Fruit fly (Drosophila melanogaster) whole organism, embryonic: ENCODE results near the gene CG44090.

Experiments used
- ATbp ChIP-seq: fragments of 200-800 bp; sonication (Bioruptor generic); optimal IDR thresholded peaks from 2 replicates; lab custom pipeline; 2017; ENCODE audit warnings: missing biosample characterization, mild to moderate bottlenecking, missing genetic modification characterization, missing genetic modification reagents
- Ada2b ChIP-seq: fragments of 200-800 bp; sonication (Bioruptor generic); IDR thresholded peaks from 2 replicates; pipeline ENCODE4 v1.3.6; 2022; ENCODE audit warnings: missing biosample characterization, missing genetic modification characterization
- BEAF-32 ChIP-seq: fragments of 200-800 bp; sonication (Bioruptor generic); optimal IDR thresholded peaks from 3 replicates; lab custom pipeline; 2017; ENCODE audit warnings: missing biosample characterization, missing genetic modification characterization, mild to moderate bottlenecking, moderate library complexity, missing genetic modification reagents
- Bgb ChIP-seq: fragments of 200-800 bp; sonication (Bioruptor generic); IDR thresholded peaks from 2 replicates; pipeline ENCODE4 v1.3.6; 2022; ENCODE audit warnings: missing biosample characterization, missing genetic modification characterization; ENCODE audit not compliant: partially characterized antibody
- BtbVII ChIP-seq: fragments of 200-800 bp; sonication (Bioruptor generic); optimal IDR thresholded peaks from 3 replicates; lab custom pipeline; 2017; ENCODE audit warnings: missing biosample characterization, mild to moderate bottlenecking, missing genetic modification characterization
- Bteb2 ChIP-seq: fragments of 200-800 bp; sonication (Bioruptor generic); optimal IDR thresholded peaks from 2 replicates; lab custom pipeline; 2016; ENCODE audit warnings: missing biosample characterization, missing genetic modification characterization
- CG11456 ChIP-seq: fragments of 200-800 bp; sonication (Bioruptor generic); IDR thresholded peaks from 3 replicates; pipeline ENCODE4 v1.3.6; 2022; ENCODE audit warnings: missing biosample characterization, missing genetic modification characterization
- CG11504 ChIP-seq: fragments of 200-800 bp; sonication (Bioruptor generic); optimal IDR thresholded peaks from 3 replicates; lab custom pipeline; 2019; ENCODE audit warnings: missing biosample characterization, mild to moderate bottlenecking, missing genetic modification characterization, moderate library complexity
- CG12769 ChIP-seq: fragments of 200-800 bp; sonication (Bioruptor generic); optimal IDR thresholded peaks from 2 replicates; lab custom pipeline; 2019; ENCODE audit warnings: missing biosample characterization, mild to moderate bottlenecking, missing genetic modification characterization, moderate library complexity
- CG14965 ChIP-seq: fragments of 200-800 bp; sonication (Bioruptor generic); optimal IDR thresholded peaks from 2 replicates; lab custom pipeline; 2016; ENCODE audit warnings: missing biosample characterization, missing genetic modification characterization, borderline replicate concordance
- CG17359 ChIP-seq: fragments of 200-800 bp; sonication (Bioruptor generic); optimal IDR thresholded peaks from 3 replicates; lab custom pipeline; 2018; ENCODE audit warnings: missing biosample characterization, mild to moderate bottlenecking, missing genetic modification characterization, moderate library complexity
- CG2129 ChIP-seq: fragments of 200-800 bp; sonication (Bioruptor generic); IDR thresholded peaks from 2 replicates; pipeline ENCODE4 v1.3.6; 2022; ENCODE audit warnings: missing biosample characterization, missing genetic modification characterization; ENCODE audit not compliant: partially characterized antibody
- CG2199 ChIP-seq: fragments of 200-800 bp; sonication (Bioruptor generic); IDR thresholded peaks from 3 replicates; pipeline ENCODE4 v1.3.6; 2022; ENCODE audit warnings: missing biosample characterization, missing genetic modification characterization
- CG31441 ChIP-seq: fragments of 200-800 bp; sonication (Bioruptor generic); IDR thresholded peaks from 2 replicates; pipeline ENCODE4 v1.3.6; 2022; ENCODE audit warnings: missing biosample characterization, missing genetic modification characterization
- CG6683 ChIP-seq: fragments of 200-800 bp; sonication (Bioruptor generic); optimal IDR thresholded peaks from 2 replicates; lab custom pipeline; 2017; ENCODE audit warnings: missing biosample characterization, mild to moderate bottlenecking, missing genetic modification characterization, missing genetic modification reagents
- CG6765 ChIP-seq: fragments of 200-800 bp; sonication (Bioruptor generic); optimal IDR thresholded peaks from 3 replicates; lab custom pipeline; 2017; ENCODE audit warnings: missing biosample characterization, mild to moderate bottlenecking, missing genetic modification characterization
- CG6791 ChIP-seq: fragments of 200-800 bp; sonication (Bioruptor generic); IDR thresholded peaks from 3 replicates; pipeline ENCODE4 v1.3.6; 2022; ENCODE audit warnings: missing biosample characterization, missing genetic modification characterization; ENCODE audit not compliant: partially characterized antibody
- CG6854 ChIP-seq: fragments of 200-800 bp; sonication (Bioruptor generic); optimal IDR thresholded peaks from 3 replicates; lab custom pipeline; 2017; ENCODE audit warnings: missing biosample characterization, mild to moderate bottlenecking, missing genetic modification characterization
- CG8281 ChIP-seq: fragments of 200-800 bp; sonication (Bioruptor generic); optimal IDR thresholded peaks from 2 replicates; lab custom pipeline; 2018; ENCODE audit warnings: missing biosample characterization, mild to moderate bottlenecking, missing genetic modification characterization, moderate library complexity
- CG8388 ChIP-seq: fragments of 200-800 bp; sonication (Bioruptor generic); optimal IDR thresholded peaks from 2 replicates; lab custom pipeline; 2019; ENCODE audit warnings: missing biosample characterization, mild to moderate bottlenecking, missing genetic modification characterization, moderate library complexity
- CrebB ChIP-seq: fragments of 200-800 bp; sonication (Bioruptor generic); optimal IDR thresholded peaks from 3 replicates; lab custom pipeline; 2018; ENCODE audit warnings: missing biosample characterization, mild to moderate bottlenecking, missing genetic modification characterization
- Hsf ChIP-seq: fragments of 200-800 bp; sonication (Bioruptor generic); optimal IDR thresholded peaks from 3 replicates; lab custom pipeline; 2016; ENCODE audit warnings: missing biosample characterization, missing genetic modification characterization
- Jarid2 ChIP-seq: fragments of 200-800 bp; sonication (Bioruptor generic); optimal IDR thresholded peaks from 3 replicates; lab custom pipeline; 2017; ENCODE audit warnings: mild to moderate bottlenecking, missing biosample characterization, missing genetic modification reagents, missing genetic modification characterization
- Myb ChIP-seq: fragments of 200-800 bp; sonication (Bioruptor generic); optimal IDR thresholded peaks from 2 replicates; lab custom pipeline; 2016; ENCODE audit warnings: missing biosample characterization, missing genetic modification characterization
- Opbp ChIP-seq: fragments of 200-800 bp; sonication (Bioruptor generic); IDR thresholded peaks from 3 replicates; pipeline ENCODE4 v1.3.6; 2022; ENCODE audit warnings: missing biosample characterization, missing genetic modification characterization; ENCODE audit not compliant: partially characterized antibody
- Rx ChIP-seq: fragments of 200-800 bp; sonication (Bioruptor generic); IDR thresholded peaks from 2 replicates; pipeline ENCODE4 v1.3.6; 2022; ENCODE audit warnings: missing biosample characterization, missing genetic modification characterization
- abd-A ChIP-seq: fragments of 200-800 bp; sonication (Bioruptor generic); optimal IDR thresholded peaks from 3 replicates; lab custom pipeline; 2019; ENCODE audit warnings: missing biosample characterization, mild to moderate bottlenecking, missing genetic modification characterization, moderate library complexity
- ap ChIP-seq: fragments of 200-800 bp; sonication (Bioruptor generic); IDR thresholded peaks from 2 replicates; pipeline ENCODE4 v1.3.6; 2022; ENCODE audit warnings: missing biosample characterization, missing genetic modification characterization
- az2 ChIP-seq: fragments of 200-800 bp; sonication (Bioruptor generic); optimal IDR thresholded peaks from 3 replicates; lab custom pipeline; 2016; ENCODE audit warnings: missing biosample characterization, missing genetic modification characterization
- bsh ChIP-seq, 2 experiments: fragments of 200-800 bp; sonication (Bioruptor generic); optimal IDR thresholded peaks; 2 replicates each; lab custom pipeline; 2017 to 2018; ENCODE audit warnings: mild to moderate bottlenecking in 2 of 2, missing biosample characterization in 2 of 2, missing genetic modification characterization in 2 of 2, moderate library complexity in 1 of 2
- cad ChIP-seq: fragments of >200 bp; optimal IDR thresholded peaks from 2 replicates; lab custom pipeline; 2017; ENCODE audit warnings: missing biosample characterization, missing genetic modification characterization
- cas ChIP-seq: fragments of 200-800 bp; sonication (Bioruptor generic); IDR thresholded peaks from 2 replicates; pipeline ENCODE4 v1.3.6; 2022; ENCODE audit warnings: missing biosample characterization, missing genetic modification characterization
- cwo ChIP-seq: fragments of 200-800 bp; sonication (Bioruptor generic); optimal IDR thresholded peaks from 3 replicates; lab custom pipeline; 2017; ENCODE audit warnings: missing biosample characterization, missing genetic modification characterization, mild to moderate bottlenecking, moderate library complexity, missing genetic modification reagents
- dysf ChIP-seq: fragments of 200-800 bp; sonication (Bioruptor generic); IDR thresholded peaks from 3 replicates; pipeline ENCODE4 v1.3.6; 2022; ENCODE audit warnings: missing biosample characterization, missing genetic modification characterization
- emc ChIP-seq: fragments of 200-800 bp; sonication (Bioruptor generic); optimal IDR thresholded peaks from 2 replicates; lab custom pipeline; 2016; ENCODE audit warnings: missing biosample characterization, missing genetic modification characterization
- fd96Cb ChIP-seq: fragments of 200-800 bp; sonication (Bioruptor generic); optimal IDR thresholded peaks from 2 replicates; lab custom pipeline; 2018; ENCODE audit warnings: missing biosample characterization, mild to moderate bottlenecking, missing genetic modification characterization, moderate library complexity
- fru ChIP-seq: fragments of >200 bp; optimal IDR thresholded peaks from 2 replicates; lab custom pipeline; 2017
- ham ChIP-seq: fragments of 200-800 bp; sonication (Bioruptor generic); IDR thresholded peaks from 2 replicates; pipeline ENCODE4 v1.3.6; 2022; ENCODE audit warnings: missing biosample characterization, missing genetic modification characterization
- hb ChIP-seq: fragments of 200-800 bp; sonication (Bioruptor generic); IDR thresholded peaks from 3 replicates; pipeline ENCODE4 v1.3.6; 2022; ENCODE audit warnings: missing biosample characterization, missing genetic modification characterization; ENCODE audit not compliant: partially characterized antibody
- hbn ChIP-seq: fragments of 200-800 bp; sonication (Bioruptor generic); IDR thresholded peaks from 2 replicates; pipeline ENCODE4 v1.3.6; 2022; ENCODE audit warnings: missing biosample characterization, missing genetic modification characterization; ENCODE audit not compliant: partially characterized antibody
- lbe ChIP-seq: fragments of 200-800 bp; sonication (Bioruptor generic); optimal IDR thresholded peaks from 2 replicates; lab custom pipeline; 2016; ENCODE audit warnings: missing biosample characterization, mild to moderate bottlenecking, missing genetic modification characterization
- lmd ChIP-seq: fragments of 200-800 bp; sonication (Bioruptor generic); IDR thresholded peaks from 2 replicates; pipeline ENCODE4 v1.3.6; 2022; ENCODE audit warnings: missing biosample characterization, missing genetic modification characterization
- pum ChIP-seq: fragments of 200-800 bp; sonication (Bioruptor generic); optimal IDR thresholded peaks from 2 replicates; lab custom pipeline; 2016; ENCODE audit warnings: missing biosample characterization, missing genetic modification characterization
- sc ChIP-seq, 3 experiments: fragments of >200 bp in 2 of 3; fragments of 200-800 bp in 1 of 3; sonication (Bioruptor generic) in 1 of 3; optimal IDR thresholded peaks; 2 replicates in 2 of 3; 3 replicates in 1 of 3; lab custom pipeline; 2017; ENCODE audit warnings: mild to moderate bottlenecking in 1 of 3, missing biosample characterization in 1 of 3, missing genetic modification characterization in 1 of 3, missing genetic modification reagents in 1 of 3
- scrt ChIP-seq: fragments of 200-800 bp; sonication (Bioruptor generic); optimal IDR thresholded peaks from 2 replicates; lab custom pipeline; 2018; ENCODE audit warnings: missing biosample characterization, mild to moderate bottlenecking, missing genetic modification characterization, moderate library complexity
- sd ChIP-seq: fragments of 200-800 bp; sonication (Bioruptor generic); optimal IDR thresholded peaks from 3 replicates; lab custom pipeline; 2018; ENCODE audit warnings: missing biosample characterization, mild to moderate bottlenecking, missing genetic modification characterization, moderate library complexity
- tna ChIP-seq: fragments of 200-800 bp; sonication (Bioruptor generic); IDR thresholded peaks from 2 replicates; pipeline ENCODE4 v1.3.6; 2022; ENCODE audit warnings: missing biosample characterization, missing genetic modification characterization; ENCODE audit not compliant: partially characterized antibody
- twi ChIP-seq: fragments of 200-800 bp; optimal IDR thresholded peaks from 2 replicates; lab custom pipeline; 2019; ENCODE audit warnings: missing biosample characterization, mild to moderate bottlenecking, missing genetic modification characterization, moderate library complexity

Gene CG44090

DNA sequence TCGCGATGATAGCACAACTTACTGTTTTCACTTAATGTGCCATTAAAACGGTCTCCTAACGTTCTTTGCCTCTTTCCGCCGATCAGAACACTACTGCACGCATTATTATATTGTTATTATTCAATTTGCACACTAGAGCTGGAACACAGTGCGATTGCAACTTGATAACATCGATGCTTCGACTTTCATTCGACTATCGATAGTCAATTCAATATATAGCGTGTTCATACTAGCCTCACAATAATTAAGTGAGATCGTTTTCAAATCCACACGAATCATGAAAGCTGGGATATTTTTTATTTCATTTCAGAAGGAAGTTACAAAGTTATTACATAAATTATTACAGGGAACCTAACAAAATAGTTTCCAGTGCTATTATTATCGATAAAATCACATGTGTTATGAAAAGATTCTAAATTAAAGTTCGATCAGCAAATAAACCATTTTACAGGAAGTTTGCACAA lies 32.9 kb downstream of the CG44090 start (continued):
- TF ChIP-seq ATbp (GFP tag; lab: Kevin White, UChicago) (no peak), fd96Cb (tag; lab: Kevin White, UChicago) (no peak), CG11504 (peak; percentile 60), Opbp (GFP tag; lab: Robert Waterston, UW) (peak; percentile 86), BEAF-32 (GFP tag; lab: Kevin White, UChicago) (peak; percentile 90), CG6854 (GFP tag; lab: Kevin White, UChicago) (no peak), sc (optimal IDR thresholded peaks at IDR 0.05; lab: Kevin White, UChicago) (no peak), sc (GFP tag; optimal IDR thresholded peaks at IDR 0.05; lab: Kevin White, UChicago) (no peak), BtbVII (GFP tag; lab: Kevin White, UChicago) (peak; percentile 3), Hsf (GFP tag; lab: Kevin White, UChicago) (peak; percentile 82), Ada2b (peak; percentile 51; the same call in 1 of the 2 replicates), abd-A (peak; percentile 54), hbn (peak; percentile 72; the same call in 1 of the 2 replicates), ham (no peak), cwo (no peak), CG2199 (GFP tag; lab: Robert Waterston, UW) (0 out of 3 replicates have a peak, but pooled peaks have one; percentile 53), CG6765 (GFP tag; lab: Kevin White, UChicago) (no peak), cas (0 out of 2 replicates have a peak, but pooled peaks have one; percentile 31), CG8281 (no peak), Bteb2 (peak; percentile 75), tna (GFP tag; lab: Robert Waterston, UW) (peak; percentile 77), CG17359 (no peak), CG31441 (GFP tag; lab: Robert Waterston, UW) (peak; percentile 37), scrt (GFP tag; lab: Kevin White, UChicago) (peak; percentile 28), Rx (no peak), twi (peak; percentile 11), CG6683 (GFP tag; lab: Kevin White, UChicago) (peak; percentile 1), Myb (GFP tag; lab: Kevin White, UChicago) (peak; percentile 49), ap (GFP tag; lab: Robert Waterston, UW) (no peak), lmd (GFP tag; lab: Robert Waterston, UW) (peak; percentile 27; the same call in 1 of the 2 replicates), CrebB (tag; lab: Kevin White, UChicago) (peak; percentile 27), az2 (GFP tag; lab: Kevin White, UChicago) (peak; percentile 50), hb (peak; percentile 76), Jarid2 (GFP tag; lab: Kevin White, UChicago) (no peak), cad (GFP tag; lab: Kevin White, UChicago) (no peak), dysf (GFP tag; lab: Robert Waterston, UW) (0 out of 3 replicates have a peak, but pooled peaks have one; percentile 24), CG14965 (GFP tag; lab: Kevin White, UChicago) (no peak), fru (lab: Kevin White, UChicago) (no peak), CG2129 (GFP tag; lab: Robert Waterston, UW) (0 out of 2 replicates have a peak, but pooled peaks have one; percentile 19), Bgb (GFP tag; lab: Robert Waterston, UW) (peak; percentile 86), CG11456 (peak; percentile 74), CG8388 (GFP tag; lab: Kevin White, UChicago) (peak; percentile 18), CG6791 (peak; percentile 85), bsh (GFP tag; optimal IDR thresholded peaks at IDR 0.05; lab: Kevin White, UChicago) (peak in 1 of 2 experiments; percentile 12), CG12769 (tag; lab: Kevin White, UChicago) (peak; percentile 72), sd (tag; lab: Kevin White, UChicago) (peak; percentile 24), emc (GFP tag; lab: Kevin White, UChicago) (no peak), pum (GFP tag; lab: Kevin White, UChicago) (peak; percentile 52), lbe (GFP tag; lab: Kevin White, UChicago) (peak; percentile 3)
